Fruit fly (Drosophila melanogaster): Measurements from ENCODE around the gene CG9689.

- TF ChIP-seq h (optimal IDR thresholded peaks at IDR 0.05) = no peak
- no peak for TF ChIP-seq psq (optimal IDR thresholded peaks at IDR 0.05)
These were observed 7.9 kb downstream of the CG9689 start for dm6 chrX:9889686-9890085.
